Worm (Caenorhabditis elegans): ENCODE data around the gene nsph-3.1.

The nsph-3.1 gene

ce11 chrIV:10919770-10920169, 29.8 kb upstream of the nsph-3.1 start, which contains the start of gene rbr-2:
Gene rbr-2 (plus strand): TSS chrIV:10920070.
- TF ChIP-seq klf-2 (GFP tag; conservative IDR thresholded peaks at IDR 0.05) = no peak
- TF ChIP-seq med-1 (GFP tag; optimal IDR thresholded peaks at IDR 0.05; ENCODE audit: insufficient read depth) = no peak
- no peak for TF ChIP-seq ztf-23 (GFP tag; IDR thresholded peaks at IDR 0.05)
- no peak for TF ChIP-seq flt-1 (GFP tag; IDR thresholded peaks at IDR 0.05)
- no peak for TF ChIP-seq ref-1 (GFP tag; conservative IDR thresholded peaks at IDR 0.05)

- peak; percentile 35 for TF ChIP-seq cog-1 (tag; optimal IDR thresholded peaks at IDR 0.05)
- TF ChIP-seq flt-1 (GFP tag; IDR thresholded peaks at IDR 0.05) = 0 out of 2 replicates have a peak, but pooled peaks have one; percentile 37
- no peak for TF ChIP-seq ztf-29 (GFP tag; IDR thresholded peaks at IDR 0.05)
Measured at ce11 chrIV:10933062-10933552, 16.5 kb upstream of the nsph-3.1 start, which contains the start of the genes dnc-1 and lsm-7. Gene dnc-1 (minus strand): TSS chrIV:10933203. Gene lsm-7 (plus strand): TSS chrIV:10933502.

DNA sequence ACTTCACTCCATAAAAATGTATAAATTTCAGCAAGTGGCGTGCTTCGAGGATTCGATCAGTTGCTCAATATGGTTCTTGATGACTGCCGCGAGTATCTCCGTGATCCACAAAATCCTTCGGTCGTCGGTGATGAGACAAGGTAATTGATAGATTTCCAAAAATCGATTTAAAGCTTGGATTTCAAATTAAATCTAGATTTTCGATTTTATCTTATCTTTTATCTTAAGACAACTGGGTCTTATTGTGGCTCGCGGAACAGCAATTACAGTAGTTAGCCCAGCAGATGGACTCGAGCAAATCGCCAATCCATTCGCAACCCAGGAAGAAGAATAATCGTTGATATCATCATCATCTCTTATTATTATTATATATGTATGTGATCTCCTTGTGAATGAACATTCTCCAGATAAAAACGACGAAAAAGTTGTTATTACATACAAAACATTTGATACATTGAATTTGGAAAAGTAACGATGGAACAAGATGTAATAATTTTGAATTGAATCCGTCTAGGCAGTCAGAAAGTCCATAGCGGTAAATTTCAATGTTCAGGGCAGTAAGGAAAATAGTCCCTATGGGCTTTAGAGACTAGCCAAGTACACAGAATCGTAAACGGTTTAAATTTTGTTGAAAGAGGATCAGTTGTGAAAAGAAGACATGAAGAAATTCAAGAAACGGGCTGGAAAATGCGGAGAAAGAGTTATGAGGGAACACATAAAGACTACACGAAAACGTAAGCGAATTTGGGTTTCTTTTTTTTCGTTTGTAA, 15.6 kb upstream of the nsph-3.1 start:
- TF ChIP-seq flt-1 (GFP tag; IDR thresholded peaks at IDR 0.05) (0 out of 2 replicates have a peak, but pooled peaks have one; percentile 17), ztf-29 (GFP tag; IDR thresholded peaks at IDR 0.05) (no peak)

DNA sequence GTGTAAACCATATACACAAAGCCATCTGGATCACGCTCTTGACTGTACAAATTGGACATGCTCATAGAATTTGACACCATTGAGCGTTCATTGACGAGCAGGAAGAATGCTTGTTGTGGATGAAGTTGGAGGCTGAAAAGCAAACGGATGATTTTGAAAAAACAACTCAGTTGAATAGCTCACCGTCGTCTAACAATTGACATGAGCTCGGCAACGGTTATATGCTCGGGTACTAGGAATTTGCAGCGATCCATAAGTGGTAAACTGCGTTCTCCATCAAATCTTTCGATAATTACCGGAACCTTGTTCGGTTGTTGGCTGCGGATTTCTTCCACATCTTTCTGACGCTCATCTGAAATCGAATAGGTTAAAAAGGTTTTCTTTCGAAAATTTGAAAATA, 14.8 kb upstream of the nsph-3.1 start:
- no peak for TF ChIP-seq ztf-29 (GFP tag; IDR thresholded peaks at IDR 0.05)
- TF ChIP-seq klf-2 (GFP tag; conservative IDR thresholded peaks at IDR 0.05) = no peak
- TF ChIP-seq T22C8.4 (GFP tag; IDR thresholded peaks at IDR 0.05) = no peak
- no peak for TF ChIP-seq tab-1 (GFP tag; IDR thresholded peaks at IDR 0.05)
- TF ChIP-seq cog-1 (tag; optimal IDR thresholded peaks at IDR 0.05) = no peak
- TF ChIP-seq flt-1 (GFP tag; IDR thresholded peaks at IDR 0.05) = no peak
- TF ChIP-seq med-1 (GFP tag; optimal IDR thresholded peaks at IDR 0.05; ENCODE audit: insufficient read depth) = no peak
- no peak for TF ChIP-seq ztf-23 (GFP tag; IDR thresholded peaks at IDR 0.05)
- no peak for TF ChIP-seq ref-1 (GFP tag; conservative IDR thresholded peaks at IDR 0.05)

DNA sequence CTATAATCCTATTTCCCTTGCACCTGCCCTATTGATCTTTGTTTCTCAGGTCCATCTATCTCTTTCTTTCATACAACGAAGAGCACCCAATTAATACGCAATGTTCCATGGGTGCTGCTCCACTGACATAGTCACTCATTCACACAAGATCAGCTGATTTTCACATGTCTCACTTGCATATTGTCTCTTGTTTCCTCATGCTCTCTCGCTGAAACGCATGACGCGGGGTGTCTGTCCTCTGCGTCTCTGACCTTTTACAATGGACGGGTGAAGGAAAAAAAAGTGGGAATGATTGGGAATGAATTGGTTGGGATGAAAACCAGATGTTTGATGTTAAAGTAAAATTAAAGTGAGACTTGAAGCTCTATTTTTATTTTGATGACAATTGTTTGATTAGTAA, 14.3 kb upstream of the nsph-3.1 start:
- no peak for TF ChIP-seq ref-1 (GFP tag; conservative IDR thresholded peaks at IDR 0.05)
- 0 out of 2 replicates have a peak, but pooled peaks have one; percentile 19 for TF ChIP-seq ztf-23 (GFP tag; IDR thresholded peaks at IDR 0.05)
- no peak for TF ChIP-seq T22C8.4 (GFP tag; IDR thresholded peaks at IDR 0.05)
- TF ChIP-seq cog-1 (tag; optimal IDR thresholded peaks at IDR 0.05) = peak; percentile 70
- no peak for TF ChIP-seq tab-1 (GFP tag; IDR thresholded peaks at IDR 0.05)
- 0 out of 2 replicates have a peak, but pooled peaks have one; percentile 34 for TF ChIP-seq flt-1 (GFP tag; IDR thresholded peaks at IDR 0.05)
- no peak for TF ChIP-seq med-1 (GFP tag; optimal IDR thresholded peaks at IDR 0.05; ENCODE audit: insufficient read depth)
- TF ChIP-seq ztf-29 (GFP tag; IDR thresholded peaks at IDR 0.05) = no peak
- no peak for TF ChIP-seq klf-2 (GFP tag; conservative IDR thresholded peaks at IDR 0.05)

- TF ChIP-seq cog-1 (tag; optimal IDR thresholded peaks at IDR 0.05) (peak; percentile 65), flt-1 (GFP tag; IDR thresholded peaks at IDR 0.05) (no peak)
Measured at ce11 chrIV:10935853-10936491, 13.6 kb upstream of the nsph-3.1 start, which contains the start of gene lgg-2. Gene lgg-2 (minus strand): TSS chrIV:10935903.

- no peak for TF ChIP-seq tab-1 (GFP tag; IDR thresholded peaks at IDR 0.05)
- TF ChIP-seq cog-1 (tag; optimal IDR thresholded peaks at IDR 0.05) = peak; percentile 25
- no peak for TF ChIP-seq ref-1 (GFP tag; conservative IDR thresholded peaks at IDR 0.05)
- peak; percentile 74 for TF ChIP-seq T22C8.4 (GFP tag; IDR thresholded peaks at IDR 0.05)
- TF ChIP-seq med-1 (GFP tag; optimal IDR thresholded peaks at IDR 0.05; ENCODE audit: insufficient read depth) = no peak
- TF ChIP-seq ztf-23 (GFP tag; IDR thresholded peaks at IDR 0.05) = no peak
Measured at ce11 chrIV:10936906-10937540, 12.6 kb upstream of the nsph-3.1 start, which contains the start of gene fic-1. Gene fic-1 (plus strand): TSS chrIV:10937454.

ce11 chrIV:10948797-10949196, 813 bp upstream of the nsph-3.1 start, which contains the start of gene Y69E1A.1:
Gene Y69E1A.1 (minus strand): TSS chrIV:10948897.
- no peak for TF ChIP-seq ref-1 (GFP tag; conservative IDR thresholded peaks at IDR 0.05)
- no peak for TF ChIP-seq ztf-23 (GFP tag; IDR thresholded peaks at IDR 0.05)
- no peak for TF ChIP-seq tab-1 (GFP tag; IDR thresholded peaks at IDR 0.05)
- TF ChIP-seq T22C8.4 (GFP tag; IDR thresholded peaks at IDR 0.05) = no peak
- no peak for TF ChIP-seq flt-1 (GFP tag; IDR thresholded peaks at IDR 0.05)
- TF ChIP-seq klf-2 (GFP tag; conservative IDR thresholded peaks at IDR 0.05) = no peak
- TF ChIP-seq med-1 (GFP tag; optimal IDR thresholded peaks at IDR 0.05; ENCODE audit: insufficient read depth) = no peak
- no peak for TF ChIP-seq ztf-29 (GFP tag; IDR thresholded peaks at IDR 0.05)

ce11 chrIV:10950363-10951214, 979 bp downstream of the nsph-3.1 start:
- no peak for TF ChIP-seq klf-2 (GFP tag; conservative IDR thresholded peaks at IDR 0.05)
- no peak for TF ChIP-seq ztf-23 (GFP tag; IDR thresholded peaks at IDR 0.05)
- no peak for TF ChIP-seq flt-1 (GFP tag; IDR thresholded peaks at IDR 0.05)
- TF ChIP-seq ztf-29 (GFP tag; IDR thresholded peaks at IDR 0.05) = no peak
- TF ChIP-seq T22C8.4 (GFP tag; IDR thresholded peaks at IDR 0.05) = no peak
- no peak for TF ChIP-seq med-1 (GFP tag; optimal IDR thresholded peaks at IDR 0.05; ENCODE audit: insufficient read depth)
- TF ChIP-seq tab-1 (GFP tag; IDR thresholded peaks at IDR 0.05) = no peak
- TF ChIP-seq cog-1 (tag; optimal IDR thresholded peaks at IDR 0.05) = no peak
- no peak for TF ChIP-seq ref-1 (GFP tag; conservative IDR thresholded peaks at IDR 0.05)
